Worm (Caenorhabditis elegans) whole organism, L1 larva: Measurements from ENCODE around the gene islo-1.

ENCODE experiments used
- irx-1 ChIP-seq: sonication (generic microtip); optimal IDR thresholded peaks from 2 replicates; lab custom pipeline; 2016; ENCODE audit warnings: missing genetic modification characterization, missing compliant biosample characterization
- snpc-4 ChIP-seq: fragments of 150-350 bp; optimal IDR thresholded peaks from 2 replicates; lab custom pipeline; 2014; ENCODE audit warnings: missing biosample characterization, missing genetic modification characterization
- unc-62 ChIP-seq: fragments of 150-350 bp; optimal IDR thresholded peaks from 2 replicates; lab custom pipeline; 2014; ENCODE audit warnings: missing biosample characterization, missing genetic modification reagents, missing genetic modification characterization

DNA sequence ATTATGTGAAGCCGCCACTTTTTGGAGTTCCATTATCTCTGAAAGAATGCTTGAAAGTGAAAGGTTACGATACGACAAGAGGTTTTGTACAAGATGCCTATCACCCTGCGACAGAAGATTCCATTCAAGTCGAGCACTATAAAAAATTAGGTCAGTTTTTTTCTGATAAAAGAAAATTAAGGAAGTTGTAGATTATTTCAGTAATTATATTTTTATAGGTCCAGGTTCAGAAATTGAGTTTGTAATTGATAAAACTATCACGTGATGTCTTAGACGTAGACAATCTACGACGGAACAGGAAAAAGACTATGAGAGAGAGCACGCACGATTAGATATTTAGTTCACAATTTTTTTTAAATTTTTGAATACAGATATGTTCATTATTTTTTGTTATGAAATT lies 23.8 kb downstream of the islo-1 start:
- TF ChIP-seq unc-62 (GFP tag; lab: Kevin White, UChicago) (no peak), irx-1 (tag; lab: Kevin White, UChicago) (no peak), snpc-4 (no peak)
